Fruit fly (Drosophila melanogaster) whole organism, embryonic: ENCODE measurements around the gene Irbp18.

Source experiments
- Ada2b ChIP-seq: fragments of 200-800 bp; sonication (Bioruptor generic); IDR thresholded peaks from 2 replicates; pipeline ENCODE4 v1.3.6; 2022; ENCODE audit warnings: missing biosample characterization, missing genetic modification characterization
- Atf3 ChIP-seq: fragments of 200-800 bp; sonication (Bioruptor generic); optimal IDR thresholded peaks from 3 replicates; lab custom pipeline; 2016; ENCODE audit warnings: missing biosample characterization, missing genetic modification characterization
- CG10274 ChIP-seq: fragments of 200-800 bp; sonication (Bioruptor generic); optimal IDR thresholded peaks from 3 replicates; lab custom pipeline; 2017; ENCODE audit warnings: missing biosample characterization, mild to moderate bottlenecking, missing genetic modification characterization
- CG10431 ChIP-seq: fragments of 200-800 bp; sonication (Bioruptor generic); optimal IDR thresholded peaks from 3 replicates; lab custom pipeline; 2018; ENCODE audit warnings: missing biosample characterization, mild to moderate bottlenecking, missing genetic modification characterization
- CG11504 ChIP-seq: fragments of 200-800 bp; sonication (Bioruptor generic); optimal IDR thresholded peaks from 3 replicates; lab custom pipeline; 2019; ENCODE audit warnings: missing biosample characterization, mild to moderate bottlenecking, missing genetic modification characterization, moderate library complexity
- CG15514 ChIP-seq: fragments of 200-800 bp; sonication (Bioruptor generic); optimal IDR thresholded peaks from 3 replicates; lab custom pipeline; 2017; ENCODE audit warnings: missing biosample characterization, missing genetic modification characterization, mild to moderate bottlenecking, moderate library complexity, missing genetic modification reagents
- CG16815 ChIP-seq: fragments of 200-800 bp; sonication (Bioruptor generic); optimal IDR thresholded peaks from 3 replicates; lab custom pipeline; 2017; ENCODE audit warnings: missing biosample characterization, mild to moderate bottlenecking, missing genetic modification characterization
- CG17359 ChIP-seq: fragments of 200-800 bp; sonication (Bioruptor generic); optimal IDR thresholded peaks from 3 replicates; lab custom pipeline; 2018; ENCODE audit warnings: missing biosample characterization, mild to moderate bottlenecking, missing genetic modification characterization, moderate library complexity
- CG17612 ChIP-seq: fragments of 200-800 bp; sonication (Bioruptor generic); IDR thresholded peaks from 2 replicates; pipeline ENCODE4 v1.3.6; 2022; ENCODE audit warnings: missing biosample characterization, missing genetic modification characterization
- CG18476 ChIP-seq: fragments of 200-800 bp; sonication (Bioruptor generic); optimal IDR thresholded peaks from 2 replicates; lab custom pipeline; 2016; ENCODE audit warnings: missing biosample characterization, mild to moderate bottlenecking, missing genetic modification characterization
- CG2202 ChIP-seq: fragments of 200-800 bp; sonication (Bioruptor generic); optimal IDR thresholded peaks from 2 replicates; lab custom pipeline; 2018; ENCODE audit warnings: missing biosample characterization, mild to moderate bottlenecking, missing genetic modification characterization
- CG3281 ChIP-seq: fragments of 200-800 bp; sonication (Bioruptor generic); optimal IDR thresholded peaks from 3 replicates; lab custom pipeline; 2017; ENCODE audit warnings: missing biosample characterization, mild to moderate bottlenecking, missing genetic modification characterization
- CG34422 ChIP-seq: fragments of 200-800 bp; sonication (Bioruptor generic); IDR thresholded peaks from 3 replicates; pipeline ENCODE4 v1.3.6; 2022; ENCODE audit warnings: missing biosample characterization, missing genetic modification characterization
- CG4424 ChIP-seq: fragments of 200-800 bp; sonication (Bioruptor generic); optimal IDR thresholded peaks from 3 replicates; lab custom pipeline; 2016; ENCODE audit warnings: missing biosample characterization, missing genetic modification characterization
- CG4617 ChIP-seq: fragments of 200-800 bp; sonication (Bioruptor generic); optimal IDR thresholded peaks from 3 replicates; lab custom pipeline; 2016; ENCODE audit warnings: missing biosample characterization, missing genetic modification characterization, borderline replicate concordance
- CG4730 ChIP-seq: fragments of 200-800 bp; sonication (Bioruptor generic); IDR thresholded peaks from 2 replicates; pipeline ENCODE4 v1.3.6; 2022; ENCODE audit warnings: missing biosample characterization, missing genetic modification characterization
- CG6765 ChIP-seq: fragments of 200-800 bp; sonication (Bioruptor generic); optimal IDR thresholded peaks from 3 replicates; lab custom pipeline; 2017; ENCODE audit warnings: missing biosample characterization, mild to moderate bottlenecking, missing genetic modification characterization
- CG6854 ChIP-seq: fragments of 200-800 bp; sonication (Bioruptor generic); optimal IDR thresholded peaks from 3 replicates; lab custom pipeline; 2017; ENCODE audit warnings: missing biosample characterization, mild to moderate bottlenecking, missing genetic modification characterization
- CG7928 ChIP-seq: fragments of 200-800 bp; sonication (Bioruptor generic); optimal IDR thresholded peaks from 2 replicates; lab custom pipeline; 2017; ENCODE audit warnings: missing biosample characterization, mild to moderate bottlenecking, missing genetic modification characterization
- CG8290 ChIP-seq, 3 experiments: fragments of 200-800 bp; sonication (Bioruptor generic); optimal IDR thresholded peaks; 2 replicates each; lab custom pipeline; 2016 to 2019; ENCODE audit warnings: missing biosample characterization in 3 of 3, missing genetic modification characterization in 3 of 3, mild to moderate bottlenecking in 2 of 3, moderate library complexity in 1 of 3
- CG8478 ChIP-seq: fragments of >200 bp; optimal IDR thresholded peaks from 2 replicates; lab custom pipeline; 2018
- CG9437 ChIP-seq: fragments of 200-800 bp; sonication (Bioruptor generic); optimal IDR thresholded peaks from 2 replicates; lab custom pipeline; 2018; ENCODE audit warnings: missing biosample characterization, mild to moderate bottlenecking, missing genetic modification characterization
- CG9932 ChIP-seq: fragments of 200-800 bp; sonication (Bioruptor generic); IDR thresholded peaks from 2 replicates; pipeline ENCODE4 v1.3.6; 2022; ENCODE audit warnings: missing biosample characterization, missing genetic modification characterization
- CHES-1-like ChIP-seq: fragments of 200-800 bp; sonication (Bioruptor generic); optimal IDR thresholded peaks from 2 replicates; lab custom pipeline; 2016; ENCODE audit warnings: missing biosample characterization, missing genetic modification characterization
- Dbx ChIP-seq: fragments of 200-800 bp; sonication (Bioruptor generic); IDR thresholded peaks from 3 replicates; pipeline ENCODE4 v1.3.6; 2022; ENCODE audit warnings: missing biosample characterization, missing genetic modification characterization
- Dll ChIP-seq: fragments of 200-800 bp; sonication (Bioruptor generic); IDR thresholded peaks from 4 replicates; pipeline ENCODE4 v1.3.6; 2022; ENCODE audit warnings: missing biosample characterization, missing genetic modification characterization; ENCODE audit not compliant: partially characterized antibody
- HLH4C ChIP-seq: fragments of 200-800 bp; sonication (Bioruptor generic); IDR thresholded peaks from 3 replicates; pipeline ENCODE4 v1.3.6; 2022; ENCODE audit warnings: missing biosample characterization, missing genetic modification characterization; ENCODE audit not compliant: partially characterized antibody
- Hey ChIP-seq: fragments of 200-800 bp; sonication (Bioruptor generic); optimal IDR thresholded peaks from 3 replicates; lab custom pipeline; 2018; ENCODE audit warnings: missing biosample characterization, mild to moderate bottlenecking, missing genetic modification characterization
- MTF-1 ChIP-seq: fragments of 200-800 bp; sonication (Bioruptor generic); optimal IDR thresholded peaks from 2 replicates; lab custom pipeline; 2018; ENCODE audit warnings: missing biosample characterization, mild to moderate bottlenecking, missing genetic modification characterization, borderline replicate concordance
- Neu2 ChIP-seq: fragments of 200-800 bp; sonication (Bioruptor generic); optimal IDR thresholded peaks from 3 replicates; lab custom pipeline; 2016; ENCODE audit warnings: missing biosample characterization, missing genetic modification characterization, borderline replicate concordance
- Ptx1 ChIP-seq: fragments of 200-800 bp; sonication (Bioruptor generic); IDR thresholded peaks from 2 replicates; pipeline ENCODE4 v1.3.6; 2022; ENCODE audit warnings: missing biosample characterization, missing genetic modification characterization
- Side ChIP-seq: fragments of 200-800 bp; sonication (Bioruptor generic); optimal IDR thresholded peaks from 2 replicates; lab custom pipeline; 2016; ENCODE audit warnings: missing biosample characterization, missing genetic modification characterization
- cg ChIP-seq: fragments of 200-800 bp; sonication (Bioruptor generic); optimal IDR thresholded peaks from 3 replicates; lab custom pipeline; 2019; ENCODE audit warnings: missing biosample characterization, mild to moderate bottlenecking, missing genetic modification characterization, moderate library complexity
- chinmo ChIP-seq: fragments of 200-800 bp; sonication (Bioruptor generic); IDR thresholded peaks from 4 replicates; pipeline ENCODE4 v1.3.6; 2022; ENCODE audit warnings: missing biosample characterization, missing genetic modification characterization; ENCODE audit not compliant: partially characterized antibody
- disco-r ChIP-seq: fragments of 200-800 bp; sonication (Bioruptor generic); optimal IDR thresholded peaks from 2 replicates; lab custom pipeline; 2016; ENCODE audit warnings: missing biosample characterization, missing genetic modification characterization
- esg ChIP-seq: fragments of 200-800 bp; sonication (Bioruptor generic); conservative IDR thresholded peaks from 2 replicates; pipeline ENCODE4 v1.3.6; 2022; ENCODE audit warnings: missing biosample characterization, missing genetic modification characterization
- fd96Cb ChIP-seq: fragments of 200-800 bp; sonication (Bioruptor generic); optimal IDR thresholded peaks from 2 replicates; lab custom pipeline; 2018; ENCODE audit warnings: missing biosample characterization, mild to moderate bottlenecking, missing genetic modification characterization, moderate library complexity
- gce ChIP-seq: fragments of 200-800 bp; sonication (Bioruptor generic); IDR thresholded peaks from 3 replicates; pipeline ENCODE4 v1.3.6; 2022; ENCODE audit warnings: missing biosample characterization, missing genetic modification characterization
- jing ChIP-seq: fragments of 200-800 bp; sonication (Bioruptor generic); optimal IDR thresholded peaks from 2 replicates; lab custom pipeline; 2018; ENCODE audit warnings: missing biosample characterization, mild to moderate bottlenecking, missing genetic modification characterization
- kah ChIP-seq: fragments of 200-800 bp; sonication (Bioruptor generic); optimal IDR thresholded peaks from 2 replicates; lab custom pipeline; 2018; ENCODE audit warnings: missing biosample characterization, mild to moderate bottlenecking, missing genetic modification characterization
- kay ChIP-seq: fragments of 200-800 bp; sonication (Bioruptor generic); optimal IDR thresholded peaks from 2 replicates; lab custom pipeline; 2016; ENCODE audit warnings: missing biosample characterization, missing genetic modification characterization
- kni ChIP-seq: fragments of 200-800 bp; sonication (Bioruptor generic); optimal IDR thresholded peaks from 3 replicates; lab custom pipeline; 2017; ENCODE audit warnings: mild to moderate bottlenecking, missing biosample characterization, missing genetic modification reagents, missing genetic modification characterization
- mirr ChIP-seq: fragments of 200-800 bp; sonication (Bioruptor generic); optimal IDR thresholded peaks from 3 replicates; lab custom pipeline; 2018; ENCODE audit warnings: missing biosample characterization, mild to moderate bottlenecking, missing genetic modification characterization
- nerfin-1 ChIP-seq: fragments of 200-800 bp; sonication (Bioruptor generic); optimal IDR thresholded peaks from 3 replicates; lab custom pipeline; 2019; ENCODE audit warnings: missing biosample characterization, mild to moderate bottlenecking, missing genetic modification characterization, moderate library complexity
- oc ChIP-seq: fragments of 200-800 bp; sonication (Bioruptor generic); optimal IDR thresholded peaks from 2 replicates; lab custom pipeline; 2018; ENCODE audit warnings: missing biosample characterization, mild to moderate bottlenecking, missing genetic modification characterization, moderate library complexity
- scrt ChIP-seq: fragments of 200-800 bp; sonication (Bioruptor generic); optimal IDR thresholded peaks from 2 replicates; lab custom pipeline; 2018; ENCODE audit warnings: missing biosample characterization, mild to moderate bottlenecking, missing genetic modification characterization, moderate library complexity
- unpg ChIP-seq: fragments of 200-800 bp; sonication (Bioruptor generic); optimal IDR thresholded peaks from 3 replicates; lab custom pipeline; 2018; ENCODE audit warnings: missing biosample characterization, mild to moderate bottlenecking, missing genetic modification characterization, moderate library complexity
- zen2 ChIP-seq: fragments of 200-800 bp; sonication (Bioruptor generic); IDR thresholded peaks from 3 replicates; pipeline ENCODE4 v1.3.6; 2022; ENCODE audit warnings: missing biosample characterization, missing genetic modification characterization; ENCODE audit not compliant: partially characterized antibody
- zfh1 ChIP-seq: fragments of 200-800 bp; sonication (Bioruptor generic); IDR thresholded peaks from 3 replicates; pipeline ENCODE4 v1.3.6; 2022; ENCODE audit warnings: missing biosample characterization, missing genetic modification characterization

The Irbp18 gene

DNA sequence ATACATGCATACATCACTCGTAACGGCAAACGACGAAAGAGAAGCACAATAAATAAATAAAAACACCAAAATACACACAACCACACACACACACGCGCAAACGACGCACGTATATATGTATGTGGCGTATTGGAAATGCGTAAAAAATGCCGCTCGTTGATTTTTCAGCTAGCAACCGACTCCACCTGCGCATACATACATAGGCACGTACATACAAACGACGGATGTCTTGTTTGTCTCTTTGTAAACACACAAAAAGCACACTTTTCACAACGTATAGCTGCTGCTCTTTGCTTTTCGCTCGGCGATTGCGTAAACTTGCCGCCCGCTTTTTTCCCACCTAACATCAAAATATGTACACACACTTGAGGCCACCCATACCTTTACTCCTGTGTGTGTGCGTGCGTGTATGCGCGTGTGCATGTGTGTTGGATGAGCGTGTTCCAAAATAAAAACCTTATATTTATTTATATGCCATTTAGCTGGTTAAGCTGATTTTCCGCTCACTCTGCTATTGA is 22.0 kb upstream of the Irbp18 start (continued):
- TF ChIP-seq CHES-1-like (GFP tag; lab: Kevin White, UChicago) (peak; percentile 27), jing (GFP tag; lab: Kevin White, UChicago) (no peak), Ada2b (GFP tag; lab: Robert Waterston, UW) (no peak), Ptx1 (GFP tag; lab: Robert Waterston, UW) (no peak), Neu2 (GFP tag; lab: Kevin White, UChicago) (no peak), CG17359 (tag; lab: Kevin White, UChicago) (peak; percentile 40), CG15514 (GFP tag; lab: Kevin White, UChicago) (peak; percentile 20), kni (GFP tag; lab: Kevin White, UChicago) (peak; percentile 95), CG18476 (no peak), MTF-1 (GFP tag; lab: Kevin White, UChicago) (peak; percentile 46), CG16815 (GFP tag; lab: Kevin White, UChicago) (no peak), Side (GFP tag; lab: Kevin White, UChicago) (peak; percentile 29), chinmo (GFP tag; lab: Robert Waterston, UW) (peak; percentile 33; the same call in 1 of the 4 replicates), unpg (peak; percentile 5), CG10431 (GFP tag; lab: Kevin White, UChicago) (peak; percentile 40), CG4617 (GFP tag; lab: Kevin White, UChicago) (no peak), CG8478 (lab: Kevin White, UChicago) (peak; percentile 88), CG6854 (GFP tag; lab: Kevin White, UChicago) (peak; percentile 47), Atf3 (no peak), CG4730 (GFP tag; lab: Robert Waterston, UW) (no peak), Hey (tag; lab: Kevin White, UChicago) (peak; percentile 63), disco-r (GFP tag; lab: Kevin White, UChicago) (no peak), nerfin-1 (tag; lab: Kevin White, UChicago) (peak; percentile 83), esg (GFP tag; lab: Robert Waterston, UW) (no peak), CG2202 (tag; lab: Kevin White, UChicago) (peak; percentile 25), CG11504 (no peak), gce (GFP tag; lab: Robert Waterston, UW) (no peak), fd96Cb (tag; lab: Kevin White, UChicago) (no peak), kah (GFP tag; lab: Kevin White, UChicago) (peak; percentile 60), CG10274 (no peak), cg (GFP tag; lab: Kevin White, UChicago) (peak; percentile 98), CG6765 (GFP tag; lab: Kevin White, UChicago) (peak; percentile 49), kay (GFP tag; lab: Kevin White, UChicago) (no peak), CG34422 (peak; percentile 58; the same call in 1 of the 3 replicates), Dll (GFP tag; lab: Robert Waterston, UW) (no peak), CG8290 (GFP tag; optimal IDR thresholded peaks at IDR 0.05; lab: Kevin White, UChicago) (no peak), CG8290 (tag; optimal IDR thresholded peaks at IDR 0.05; lab: Kevin White, UChicago) (peak in 1 of 2 experiments; percentile 78), CG17612 (GFP tag; lab: Robert Waterston, UW) (no peak), CG7928 (GFP tag; lab: Kevin White, UChicago) (no peak), CG4424 (no peak), mirr (GFP tag; lab: Kevin White, UChicago) (peak; percentile 91), oc (peak; percentile 9), HLH4C (no peak), Dbx (GFP tag; lab: Robert Waterston, UW) (0 out of 3 replicates have a peak, but pooled peaks have one; percentile 17), zen2 (GFP tag; lab: Robert Waterston, UW) (no peak), CG3281 (GFP tag; lab: Kevin White, UChicago) (peak; percentile 20), zfh1 (GFP tag; lab: Robert Waterston, UW) (0 out of 3 replicates have a peak, but pooled peaks have one; percentile 18), scrt (GFP tag; lab: Kevin White, UChicago) (peak; percentile 41), CG9932 (GFP tag; lab: Robert Waterston, UW) (0 out of 2 replicates have a peak, but pooled peaks have one; percentile 6), CG9437 (GFP tag; lab: Kevin White, UChicago) (no peak)
